Worm (Caenorhabditis elegans) whole organism, L1 larva: ENCODE results near the gene F26G1.11.
A peak's percentile ranks its signal among the peaks of the same experiment; 100 is the strongest.

Experiments used
- C04F5.9 ChIP-seq: sonication (generic microtip); optimal IDR thresholded peaks from 2 replicates; lab custom pipeline; 2016; ENCODE audit warnings: missing genetic modification characterization, missing compliant biosample characterization
- C16A3.4 ChIP-seq: fragments of 150-350 bp; optimal IDR thresholded peaks from 2 replicates; lab custom pipeline; 2014; ENCODE audit warnings: missing biosample characterization, missing genetic modification characterization
- aha-1 ChIP-seq: fragments of 150-350 bp; optimal IDR thresholded peaks from 2 replicates; lab custom pipeline; 2014; ENCODE audit warnings: missing biosample characterization, missing genetic modification characterization
- alr-1 ChIP-seq: fragments of 200-800 bp; sonication (Bioruptor generic); optimal IDR thresholded peaks from 2 replicates; lab custom pipeline; 2018; ENCODE audit warnings: borderline replicate concordance, mild to moderate bottlenecking, missing genetic modification characterization, missing compliant biosample characterization
- ceh-8 ChIP-seq: fragments of 200-800 bp; sonication (Bioruptor generic); optimal IDR thresholded peaks from 2 replicates; lab custom pipeline; 2018; ENCODE audit warnings: mild to moderate bottlenecking, missing genetic modification characterization, moderate library complexity, missing compliant biosample characterization
- ces-1 ChIP-seq: fragments of 150-350 bp; optimal IDR thresholded peaks from 2 replicates; lab custom pipeline; 2014; ENCODE audit warnings: missing biosample characterization, missing genetic modification reagents, missing genetic modification characterization
- dpl-1 ChIP-seq, 3 experiments: fragments of 150-350 bp in 2 of 3; sonication (generic microtip) in 1 of 3; optimal IDR thresholded peaks; 2 replicates each; lab custom pipeline; 2014 to 2017; ENCODE audit warnings: missing biosample characterization in 3 of 3, missing genetic modification characterization in 3 of 3, missing genetic modification reagents in 3 of 3
- dsc-1 ChIP-seq: sonication (generic microtip); optimal IDR thresholded peaks from 2 replicates; lab custom pipeline; 2016; ENCODE audit warnings: mild to moderate bottlenecking, missing genetic modification characterization, missing compliant biosample characterization
- efl-1 ChIP-seq, 4 experiments: fragments of 150-350 bp; optimal IDR thresholded peaks in 3 of 4; peaks in 1 of 4; 1 replicate in 1 of 4; 2 replicates in 3 of 4; lab custom pipeline; 2014; ENCODE audit warnings: missing biosample characterization in 2 of 4, missing genetic modification characterization in 2 of 4, missing genetic modification reagents in 2 of 4
- egl-13 ChIP-seq: sonication (generic microtip); optimal IDR thresholded peaks from 2 replicates; lab custom pipeline; 2016; ENCODE audit warnings: missing genotype, missing genetic modification reagents, missing genetic modification characterization, missing compliant biosample characterization
- fos-1 ChIP-seq: fragments of 150-350 bp; optimal IDR thresholded peaks from 2 replicates; lab custom pipeline; 2014; ENCODE audit warnings: missing biosample characterization, missing genetic modification characterization
- grh-1 ChIP-seq: fragments of 200-800 bp; sonication (Bioruptor generic); IDR thresholded peaks from 2 replicates; pipeline ENCODE4 v1.3.6; 2022; ENCODE audit warnings: missing genetic modification reagents, missing genetic modification characterization, missing compliant biosample characterization
- hlh-4 ChIP-seq: sonication (generic microtip); optimal IDR thresholded peaks from 2 replicates; lab custom pipeline; 2016; ENCODE audit warnings: mild to moderate bottlenecking, missing genetic modification characterization, missing compliant biosample characterization
- hpl-2 ChIP-seq: fragments of 150-350 bp; optimal IDR thresholded peaks from 2 replicates; lab custom pipeline; 2014; ENCODE audit warnings: missing biosample characterization, missing genetic modification reagents, missing genetic modification characterization
- irx-1 ChIP-seq: sonication (generic microtip); optimal IDR thresholded peaks from 2 replicates; lab custom pipeline; 2016; ENCODE audit warnings: missing genetic modification characterization, missing compliant biosample characterization
- lin-15B ChIP-seq: fragments of 150-350 bp; sonication (generic microtip); optimal IDR thresholded peaks from 3 replicates; lab custom pipeline; 2014; ENCODE audit warnings: missing biosample characterization, missing genetic modification characterization
- lin-39 ChIP-seq: fragments of 150-350 bp; optimal IDR thresholded peaks from 2 replicates; lab custom pipeline; 2014; ENCODE audit warnings: missing biosample characterization, missing genetic modification reagents, missing genetic modification characterization
- lsy-2 ChIP-seq, 2 experiments: fragments of 150-350 bp; optimal IDR thresholded peaks; 2 replicates each; lab custom pipeline; 2014; ENCODE audit warnings: missing biosample characterization in 2 of 2, missing genetic modification characterization in 2 of 2
- mab-9 ChIP-seq: fragments of 200-800 bp; sonication (Bioruptor generic); IDR thresholded peaks from 2 replicates; pipeline ENCODE4 v1.3.6; 2022; ENCODE audit warnings: missing genetic modification reagents, missing genetic modification characterization, missing compliant biosample characterization
- mdl-1 ChIP-seq, 2 experiments: fragments of 150-350 bp; optimal IDR thresholded peaks; 2 replicates each; lab custom pipeline; 2014 to 2017; ENCODE audit warnings: missing biosample characterization in 2 of 2, missing genetic modification characterization in 2 of 2, inconsistent platforms in 1 of 2
- mef-2 ChIP-seq: fragments of 150-350 bp; optimal IDR thresholded peaks from 2 replicates; lab custom pipeline; 2014; ENCODE audit warnings: missing biosample characterization, missing genetic modification characterization
- mep-1 ChIP-seq: fragments of 150-350 bp; optimal IDR thresholded peaks from 2 replicates; lab custom pipeline; 2014; ENCODE audit warnings: missing biosample characterization, missing genetic modification characterization
- nhr-11 ChIP-seq: fragments of 150-350 bp; optimal IDR thresholded peaks from 2 replicates; lab custom pipeline; 2014; ENCODE audit warnings: missing biosample characterization, missing genetic modification characterization
- nhr-28 ChIP-seq: fragments of 150-350 bp; optimal IDR thresholded peaks from 2 replicates; lab custom pipeline; 2014; ENCODE audit warnings: missing biosample characterization, missing genetic modification characterization
- nhr-47 ChIP-seq: sonication (generic microtip); optimal IDR thresholded peaks from 2 replicates; lab custom pipeline; 2016; ENCODE audit warnings: mild to moderate bottlenecking, missing genetic modification characterization, moderate library complexity, missing compliant biosample characterization
- nhr-76 ChIP-seq: sonication (generic microtip); optimal IDR thresholded peaks from 2 replicates; lab custom pipeline; 2017; ENCODE audit warnings: missing biosample characterization, missing genetic modification characterization
- nhr-77 ChIP-seq: fragments of 150-350 bp; optimal IDR thresholded peaks from 2 replicates; lab custom pipeline; 2014; ENCODE audit warnings: missing biosample characterization, missing genetic modification characterization
- skn-1 ChIP-seq: fragments of 150-350 bp; optimal IDR thresholded peaks from 2 replicates; lab custom pipeline; 2014; ENCODE audit warnings: missing biosample characterization, missing genetic modification characterization
- snu-23 ChIP-seq: sonication (generic microtip); optimal IDR thresholded peaks from 2 replicates; lab custom pipeline; 2016; ENCODE audit warnings: missing genetic modification characterization, missing compliant biosample characterization
- sox-4 ChIP-seq: sonication (generic microtip); optimal IDR thresholded peaks from 2 replicates; lab custom pipeline; 2016; ENCODE audit warnings: missing genetic modification characterization, missing compliant biosample characterization
- sup-37 ChIP-seq: fragments of 200-800 bp; sonication (Bioruptor generic); optimal IDR thresholded peaks from 2 replicates; lab custom pipeline; 2018; ENCODE audit warnings: mild to moderate bottlenecking, missing genetic modification characterization, missing compliant biosample characterization
- tlp-1 ChIP-seq: fragments of 150-350 bp; optimal IDR thresholded peaks from 2 replicates; lab custom pipeline; 2014; ENCODE audit warnings: missing biosample characterization, missing genetic modification characterization
- unc-62 ChIP-seq: fragments of 150-350 bp; optimal IDR thresholded peaks from 2 replicates; lab custom pipeline; 2014; ENCODE audit warnings: missing biosample characterization, missing genetic modification reagents, missing genetic modification characterization
- unc-86 ChIP-seq: sonication (generic microtip); optimal IDR thresholded peaks from 2 replicates; lab custom pipeline; 2016; ENCODE audit warnings: missing genetic modification characterization, missing compliant biosample characterization
- vab-15 ChIP-seq: sonication (generic microtip); optimal IDR thresholded peaks from 2 replicates; lab custom pipeline; 2017; ENCODE audit warnings: missing genotype, mild to moderate bottlenecking, missing genetic modification characterization, missing compliant biosample characterization
- zag-1 ChIP-seq: fragments of 150-350 bp; optimal IDR thresholded peaks from 2 replicates; lab custom pipeline; 2014; ENCODE audit warnings: missing biosample characterization, missing genetic modification characterization
- ztf-4 ChIP-seq: fragments of 150-350 bp; optimal IDR thresholded peaks from 2 replicates; lab custom pipeline; 2014; ENCODE audit warnings: missing biosample characterization, missing genetic modification characterization

Gene F26G1.11

DNA sequence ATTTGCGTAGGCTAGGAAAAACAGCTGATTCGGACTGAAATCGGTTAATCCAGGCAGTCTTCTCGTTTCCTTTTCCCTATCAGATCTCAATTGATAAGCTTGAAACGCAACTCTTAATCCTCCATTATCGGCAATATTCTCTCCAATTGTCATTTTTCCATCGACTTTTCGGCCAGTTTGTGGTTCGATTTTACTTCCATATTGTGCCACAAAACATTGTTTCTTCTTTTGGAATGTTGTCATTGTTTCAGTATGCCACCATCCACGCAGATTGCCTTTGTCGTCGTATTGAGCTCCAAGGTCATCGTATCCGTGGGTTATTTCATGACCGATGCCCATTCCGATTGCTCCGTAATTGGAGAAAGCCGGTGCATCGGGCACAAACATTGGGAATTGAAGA lies 1.1 kb upstream of the F26G1.11 start:
- no peak for TF ChIP-seq zag-1 (tag; lab: Kevin White, UChicago)
- no peak for TF ChIP-seq vab-15 (tag; lab: Kevin White, UChicago)
- no peak for TF ChIP-seq alr-1 (tag; lab: Kevin White, UChicago)
- TF ChIP-seq hpl-2, result no peak
- TF ChIP-seq aha-1 (tag; lab: Kevin White, UChicago), result no peak
- no peak for TF ChIP-seq ceh-8
- TF ChIP-seq nhr-11 (tag; lab: Kevin White, UChicago), result no peak
- no peak for TF ChIP-seq skn-1 (tag; lab: Kevin White, UChicago)
- TF ChIP-seq lin-39, result no peak
- no peak for TF ChIP-seq grh-1 (GFP tag; lab: Robert Waterston, UW)
- no peak for TF ChIP-seq dsc-1 (tag; lab: Kevin White, UChicago)
- TF ChIP-seq hlh-4, result no peak

DNA sequence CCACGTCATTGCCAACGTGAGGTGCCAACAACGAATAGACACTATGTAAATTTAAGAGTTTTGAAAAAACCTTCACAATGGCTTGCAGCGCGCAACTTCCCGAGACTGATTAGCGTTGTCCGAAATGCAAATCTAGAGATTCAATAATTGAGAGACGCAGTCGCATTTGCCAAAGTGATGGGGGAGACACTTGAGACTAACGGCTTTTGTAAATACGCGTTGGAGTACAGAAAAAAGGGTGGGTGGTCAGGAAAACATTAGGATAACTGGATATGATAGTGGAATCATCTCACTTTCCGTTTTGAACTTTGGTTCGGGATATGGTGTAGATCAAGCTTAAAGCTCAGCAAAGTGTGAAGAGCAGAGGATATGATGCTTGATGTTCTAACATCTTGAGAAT lies 2.8 kb downstream of the F26G1.11 start:
- TF ChIP-seq efl-1 (optimal IDR thresholded peaks at IDR 0.05; lab: Kevin White, UChicago) (no peak), efl-1 (GFP tag; optimal IDR thresholded peaks at IDR 0.05 in 1 of 2; lab: Kevin White, UChicago) (peak in 1 of 2 experiments; percentile 66), mab-9 (GFP tag; lab: Robert Waterston, UW) (no peak)

DNA sequence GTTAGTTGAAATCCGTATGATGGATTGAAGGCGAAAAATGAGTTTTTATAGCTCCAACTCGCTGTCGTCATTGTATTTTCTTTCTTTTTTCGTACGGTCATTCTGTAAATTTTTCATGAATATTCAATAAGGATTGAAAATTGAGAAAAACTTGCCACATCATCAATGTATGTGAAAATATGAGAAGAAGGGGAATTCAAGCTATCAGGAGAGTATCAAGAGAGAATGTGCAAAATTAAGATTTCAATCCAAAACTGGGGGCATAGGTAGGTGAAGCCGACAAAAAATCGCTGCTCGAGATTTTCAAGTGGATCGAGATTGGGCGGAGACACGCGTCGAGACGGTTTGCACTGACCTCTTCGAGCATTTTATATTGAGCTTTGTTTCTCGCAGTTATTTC lies 7.5 kb downstream of the F26G1.11 start, which contains the start of gene nep-12:
nep-12 (minus strand) TSS at position 101 of the 400 bp plus-strand sequence.
- TF ChIP-seq mdl-1 (tag; optimal IDR thresholded peaks at IDR 0.05; lab: Kevin White, UChicago) (no peak), sup-37 (GFP tag; lab: Kevin White, UChicago) (no peak), nhr-76 (no peak), dsc-1 (tag; lab: Kevin White, UChicago) (no peak), fos-1 (tag; lab: Kevin White, UChicago) (no peak), lsy-2 (tag; optimal IDR thresholded peaks at IDR 0.05; lab: Kevin White, UChicago) (no peak)

DNA sequence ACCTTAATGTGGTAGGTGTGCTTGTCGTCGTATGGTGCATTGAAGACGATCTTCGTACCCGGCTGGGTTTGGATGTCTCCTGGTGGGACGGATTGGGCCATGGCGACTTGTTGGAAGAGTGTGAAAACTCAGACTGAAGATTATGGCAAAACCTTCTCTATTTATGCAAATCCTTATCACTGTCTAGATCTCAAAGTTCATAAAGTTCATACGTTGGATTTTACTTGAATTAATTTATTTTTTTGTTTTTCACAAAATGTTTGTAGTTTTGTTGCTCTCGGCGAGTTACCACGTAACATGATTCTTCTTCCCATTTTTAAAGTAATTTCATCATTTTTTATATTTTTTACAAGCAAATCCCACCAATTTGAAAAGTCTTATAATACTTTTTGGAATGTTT lies 9.2 kb downstream of the F26G1.11 start, which contains the start of gene msp-3:
msp-3 (minus strand) TSS at position 101 of the 400 bp plus-strand sequence.
- TF ChIP-seq sox-4, result no peak
- TF ChIP-seq snu-23 (GFP tag; lab: Kevin White, UChicago), result no peak
- TF ChIP-seq tlp-1 (tag; lab: Kevin White, UChicago), result no peak
- TF ChIP-seq dsc-1 (tag; lab: Kevin White, UChicago), result no peak
- TF ChIP-seq dpl-1 (GFP tag; optimal IDR thresholded peaks at IDR 0.05; lab: Kevin White, UChicago), result no peak
- TF ChIP-seq nhr-77 (tag; lab: Kevin White, UChicago), result no peak
- TF ChIP-seq fos-1 (tag; lab: Kevin White, UChicago), result no peak
- TF ChIP-seq unc-86 (tag; lab: Kevin White, UChicago), result no peak
- no peak for TF ChIP-seq mef-2 (tag; lab: Kevin White, UChicago)
- TF ChIP-seq irx-1 (tag; lab: Kevin White, UChicago), result no peak
- no peak for TF ChIP-seq egl-13 (tag; lab: Kevin White, UChicago)
- no peak for TF ChIP-seq nhr-47
- TF ChIP-seq unc-62 (GFP tag; lab: Kevin White, UChicago), result no peak
- TF ChIP-seq nhr-28 (tag; lab: Kevin White, UChicago), result no peak
- TF ChIP-seq ces-1, result no peak
- TF ChIP-seq C04F5.9 (tag; lab: Kevin White, UChicago), result no peak
- no peak for TF ChIP-seq mep-1 (tag; lab: Kevin White, UChicago)
- TF ChIP-seq aha-1 (tag; lab: Kevin White, UChicago), result no peak

DNA sequence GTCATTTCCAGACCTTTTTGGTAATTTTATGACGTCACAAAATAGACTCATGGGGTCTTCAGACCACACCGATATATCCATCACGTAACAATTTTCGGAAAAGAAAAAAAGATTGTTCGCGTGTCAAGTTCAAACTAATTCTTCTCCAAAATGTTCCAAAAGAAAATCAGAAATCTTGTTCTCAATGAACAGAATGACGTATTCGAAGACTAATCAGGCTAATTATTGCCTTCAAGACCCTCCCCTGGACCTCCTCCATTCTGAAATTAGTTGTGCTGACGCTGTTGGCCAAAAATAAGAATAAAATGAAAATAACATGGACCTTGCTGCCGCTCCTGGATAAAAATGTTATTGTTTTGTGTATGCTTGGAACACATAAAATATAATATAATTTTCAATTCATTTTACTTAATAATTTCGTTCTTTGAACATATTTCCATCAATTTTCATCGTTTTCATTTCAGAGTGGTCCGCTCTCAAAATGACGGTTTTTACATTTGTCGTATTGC lies 13.0 kb downstream of the F26G1.11 start, which contains the start of gene F26G1.15:
F26G1.15 (plus strand) TSS at position 459 of the 509 bp plus-strand sequence.
- TF ChIP-seq ztf-4 (tag; lab: Kevin White, UChicago) (no peak), efl-1 (optimal IDR thresholded peaks at IDR 0.05; lab: Kevin White, UChicago) (no peak), efl-1 (GFP tag; optimal IDR thresholded peaks at IDR 0.05 in 1 of 2; lab: Kevin White, UChicago) (peak in 1 of 2 experiments; percentile 53), C16A3.4 (no peak), lsy-2 (tag; optimal IDR thresholded peaks at IDR 0.05; lab: Kevin White, UChicago) (no peak), lin-15B (tag; lab: Kevin White, UChicago) (no peak)
